Fruit fly (Drosophila melanogaster): ENCODE results near the gene eyg.

DNA sequence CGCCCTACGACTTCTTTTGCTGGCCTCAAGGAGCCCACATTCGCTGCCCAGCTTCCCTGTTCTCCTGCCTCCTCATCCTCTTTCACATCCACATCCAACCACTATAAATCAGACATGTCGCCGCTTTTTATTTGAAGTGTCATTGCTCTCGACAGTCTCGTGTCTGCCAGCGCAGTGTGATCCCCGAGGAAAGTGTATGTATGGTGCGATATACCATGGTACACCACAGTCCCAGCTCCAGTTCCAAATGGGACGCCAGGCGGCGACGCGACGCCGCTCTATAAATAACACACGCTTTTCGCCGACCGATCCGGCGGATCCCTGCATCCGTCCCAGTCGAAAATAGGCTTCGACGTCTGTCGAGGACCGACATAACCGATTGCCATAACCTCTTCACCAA is 10.4 kb upstream of the eyg start:
- no peak for TF ChIP-seq tna (GFP tag; IDR thresholded peaks at IDR 0.05; ENCODE audit: partially characterized antibody)
- TF ChIP-seq H2.0 (GFP tag; IDR thresholded peaks at IDR 0.05): no peak
- TF ChIP-seq Nf-YB (GFP tag; optimal IDR thresholded peaks at IDR 0.05): no peak
- no peak for TF ChIP-seq dan (GFP tag; IDR thresholded peaks at IDR 0.05)
- no peak for TF ChIP-seq CG2712 (tag; optimal IDR thresholded peaks at IDR 0.05)
